Fruit fly (Drosophila melanogaster) whole organism, prepupa: ENCODE results near the gene jhamt.

Experiments used
- Blimp-1 ChIP-seq: fragments of 200-800 bp; sonication (Bioruptor generic); optimal IDR thresholded peaks from 3 replicates; lab custom pipeline; 2017; ENCODE audit warnings: missing biosample characterization, missing genetic modification characterization, mild to moderate bottlenecking, moderate library complexity, missing genetic modification reagents
- CG10631 ChIP-seq: fragments of 200-800 bp; sonication (Bioruptor generic); optimal IDR thresholded peaks from 2 replicates; lab custom pipeline; 2016; ENCODE audit warnings: missing biosample characterization, missing genetic modification characterization
- CG10669 ChIP-seq: fragments of 200-800 bp; sonication (Bioruptor generic); optimal IDR thresholded peaks from 3 replicates; lab custom pipeline; 2018; ENCODE audit warnings: missing biosample characterization, mild to moderate bottlenecking, missing genetic modification characterization, moderate library complexity
- CG11294 ChIP-seq: fragments of 200-800 bp; sonication (Bioruptor generic); IDR thresholded peaks from 2 replicates; pipeline ENCODE4 v1.3.6; 2022; ENCODE audit warnings: missing biosample characterization, missing genetic modification characterization
- CG15336 ChIP-seq: fragments of 200-800 bp; sonication (Bioruptor generic); IDR thresholded peaks from 2 replicates; pipeline ENCODE4 v1.3.6; 2022; ENCODE audit warnings: missing biosample characterization, missing genetic modification characterization
- CG1621 ChIP-seq: fragments of 200-800 bp; sonication (Bioruptor generic); optimal IDR thresholded peaks from 3 replicates; lab custom pipeline; 2018; ENCODE audit warnings: missing biosample characterization, mild to moderate bottlenecking, missing genetic modification characterization
- CG16779 ChIP-seq: fragments of 200-800 bp; sonication (Bioruptor generic); optimal IDR thresholded peaks from 3 replicates; lab custom pipeline; 2017; ENCODE audit warnings: missing biosample characterization, mild to moderate bottlenecking, missing genetic modification characterization
- CG3032 ChIP-seq: fragments of 200-800 bp; optimal IDR thresholded peaks from 2 replicates; lab custom pipeline; 2019; ENCODE audit warnings: missing biosample characterization, mild to moderate bottlenecking, missing genetic modification characterization, moderate library complexity
- CG31627 ChIP-seq: fragments of 200-800 bp; sonication (Bioruptor generic); optimal IDR thresholded peaks from 3 replicates; lab custom pipeline; 2016; ENCODE audit warnings: missing biosample characterization, missing genetic modification characterization
- CG32006 ChIP-seq: fragments of 200-800 bp; sonication (Bioruptor generic); optimal IDR thresholded peaks from 3 replicates; lab custom pipeline; 2017; ENCODE audit warnings: missing biosample characterization, mild to moderate bottlenecking, missing genetic modification characterization
- CG34406 ChIP-seq: fragments of 200-800 bp; sonication (Bioruptor generic); optimal IDR thresholded peaks from 3 replicates; lab custom pipeline; 2016; ENCODE audit warnings: missing biosample characterization, missing genetic modification characterization
- CG3919 ChIP-seq: fragments of 200-800 bp; sonication (Bioruptor generic); optimal IDR thresholded peaks from 3 replicates; lab custom pipeline; 2016; ENCODE audit warnings: missing biosample characterization, missing genetic modification characterization
- CG4318 ChIP-seq: fragments of 200-800 bp; sonication (Bioruptor generic); optimal IDR thresholded peaks from 3 replicates; lab custom pipeline; 2017; ENCODE audit warnings: missing biosample characterization, mild to moderate bottlenecking, missing genetic modification characterization
- CG6276 ChIP-seq: fragments of 200-800 bp; sonication (Bioruptor generic); optimal IDR thresholded peaks from 2 replicates; lab custom pipeline; 2017; ENCODE audit warnings: missing biosample characterization, mild to moderate bottlenecking, missing genetic modification characterization
- CG6792 ChIP-seq: fragments of 200-800 bp; sonication (Bioruptor generic); optimal IDR thresholded peaks from 3 replicates; lab custom pipeline; 2016; ENCODE audit warnings: missing biosample characterization, missing genetic modification characterization
- CG6854 ChIP-seq: fragments of 200-800 bp; sonication (Bioruptor generic); optimal IDR thresholded peaks from 2 replicates; lab custom pipeline; 2017; ENCODE audit warnings: missing biosample characterization, mild to moderate bottlenecking, missing genetic modification characterization
- CG8632 ChIP-seq: fragments of 200-800 bp; sonication (Bioruptor generic); optimal IDR thresholded peaks from 3 replicates; lab custom pipeline; 2016; ENCODE audit warnings: missing biosample characterization, missing genetic modification characterization
- CG9139 ChIP-seq: fragments of 200-800 bp; sonication (Bioruptor generic); optimal IDR thresholded peaks from 3 replicates; lab custom pipeline; 2017; ENCODE audit warnings: missing biosample characterization, mild to moderate bottlenecking, missing genetic modification characterization
- Eip75B ChIP-seq: fragments of 200-800 bp; sonication (Bioruptor generic); optimal IDR thresholded peaks from 3 replicates; lab custom pipeline; 2016; ENCODE audit warnings: missing biosample characterization, missing genetic modification characterization
- Eip78C ChIP-seq: fragments of 200-800 bp; sonication (Bioruptor generic); peaks from one replicate; lab custom pipeline; 2016; ENCODE audit warnings: missing biosample characterization, missing genetic modification characterization
- Ets21C ChIP-seq: fragments of 200-800 bp; sonication (Bioruptor generic); optimal IDR thresholded peaks from 3 replicates; lab custom pipeline; 2016; ENCODE audit warnings: missing biosample characterization, missing genetic modification characterization
- Ets96B ChIP-seq: fragments of 200-800 bp; optimal IDR thresholded peaks from 2 replicates; lab custom pipeline; 2019; ENCODE audit warnings: missing biosample characterization, mild to moderate bottlenecking, missing genetic modification characterization, moderate library complexity
- Gug ChIP-seq: fragments of 200-800 bp; sonication (Bioruptor generic); IDR thresholded peaks from 2 replicates; pipeline ENCODE4 v1.3.6; 2022; ENCODE audit warnings: missing biosample characterization, missing genetic modification characterization
- Hr39 ChIP-seq: fragments of 200-800 bp; sonication (Bioruptor generic); optimal IDR thresholded peaks from 2 replicates; lab custom pipeline; 2016; ENCODE audit warnings: missing biosample characterization, missing genetic modification characterization
- Hr4 ChIP-seq: fragments of 200-800 bp; sonication (Bioruptor generic); optimal IDR thresholded peaks from 3 replicates; lab custom pipeline; 2016; ENCODE audit warnings: missing biosample characterization, missing genetic modification characterization
- Lpt ChIP-seq: fragments of 200-800 bp; sonication (Bioruptor generic); optimal IDR thresholded peaks from 3 replicates; lab custom pipeline; 2016; ENCODE audit warnings: missing biosample characterization, missing genetic modification characterization
- Met ChIP-seq: fragments of 200-800 bp; sonication (Bioruptor generic); optimal IDR thresholded peaks from 3 replicates; lab custom pipeline; 2016; ENCODE audit warnings: missing biosample characterization, missing genetic modification characterization
- OdsH ChIP-seq: fragments of 200-800 bp; sonication (Bioruptor generic); optimal IDR thresholded peaks from 3 replicates; lab custom pipeline; 2016; ENCODE audit warnings: missing biosample characterization, missing genetic modification characterization
- Smox ChIP-seq: fragments of 200-800 bp; sonication (Bioruptor generic); optimal IDR thresholded peaks from 3 replicates; lab custom pipeline; 2016; ENCODE audit warnings: missing biosample characterization, missing genetic modification characterization
- Sox102F ChIP-seq: fragments of 200-800 bp; sonication (Bioruptor generic); optimal IDR thresholded peaks from 2 replicates; lab custom pipeline; 2016; ENCODE audit warnings: missing biosample characterization, mild to moderate bottlenecking, missing genetic modification characterization
- acj6 ChIP-seq: fragments of 200-800 bp; sonication (Bioruptor generic); optimal IDR thresholded peaks from 3 replicates; lab custom pipeline; 2016; ENCODE audit warnings: missing biosample characterization, missing genetic modification characterization
- cyc ChIP-seq: fragments of 200-800 bp; sonication (Bioruptor generic); optimal IDR thresholded peaks from 3 replicates; lab custom pipeline; 2016; ENCODE audit warnings: missing biosample characterization, missing genetic modification characterization
- dac ChIP-seq: fragments of 200-800 bp; sonication (Bioruptor generic); optimal IDR thresholded peaks from 2 replicates; lab custom pipeline; 2017; ENCODE audit warnings: missing biosample characterization, mild to moderate bottlenecking, missing genetic modification characterization
- dsx ChIP-seq: fragments of 200-800 bp; optimal IDR thresholded peaks from 3 replicates; lab custom pipeline; 2019; ENCODE audit warnings: missing biosample characterization, mild to moderate bottlenecking, missing genetic modification characterization, moderate library complexity; ENCODE audit not compliant: poor library complexity, severe bottlenecking
- eg ChIP-seq: fragments of 200-800 bp; sonication (Bioruptor generic); IDR thresholded peaks from 3 replicates; pipeline ENCODE4 v1.3.6; 2022; ENCODE audit warnings: missing biosample characterization, missing genetic modification characterization
- esn ChIP-seq: fragments of 200-800 bp; sonication (Bioruptor generic); optimal IDR thresholded peaks from 2 replicates; lab custom pipeline; 2016; ENCODE audit warnings: missing biosample characterization, mild to moderate bottlenecking, missing genetic modification characterization, moderate library complexity
- fd59A ChIP-seq: fragments of 200-800 bp; sonication (Bioruptor generic); optimal IDR thresholded peaks from 2 replicates; lab custom pipeline; 2017; ENCODE audit warnings: missing biosample characterization, mild to moderate bottlenecking, missing genetic modification characterization, missing genetic modification reagents
- fd85E ChIP-seq: fragments of 200-800 bp; sonication (Bioruptor generic); optimal IDR thresholded peaks from 3 replicates; lab custom pipeline; 2016; ENCODE audit warnings: missing biosample characterization, missing genetic modification characterization
- lz ChIP-seq: fragments of 200-800 bp; sonication (Bioruptor generic); optimal IDR thresholded peaks from 3 replicates; lab custom pipeline; 2016; ENCODE audit warnings: missing biosample characterization, missing genetic modification characterization
- net ChIP-seq: fragments of 200-800 bp; sonication (Bioruptor generic); optimal IDR thresholded peaks from 3 replicates; lab custom pipeline; 2016; ENCODE audit warnings: missing biosample characterization, missing genetic modification characterization
- pdm3 ChIP-seq: fragments of 200-800 bp; sonication (Bioruptor generic); optimal IDR thresholded peaks from 3 replicates; lab custom pipeline; 2016; ENCODE audit warnings: missing biosample characterization, missing genetic modification characterization
- salr ChIP-seq, 2 experiments: fragments of 200-800 bp; sonication (Bioruptor generic); optimal IDR thresholded peaks; 3 replicates each; lab custom pipeline; 2016 to 2018; ENCODE audit warnings: missing biosample characterization in 2 of 2, missing genetic modification characterization in 2 of 2, mild to moderate bottlenecking in 1 of 2
- spab ChIP-seq: fragments of 200-800 bp; sonication (Bioruptor generic); optimal IDR thresholded peaks from 2 replicates; lab custom pipeline; 2017; ENCODE audit warnings: missing biosample characterization, mild to moderate bottlenecking, missing genetic modification characterization, missing genetic modification reagents
- ss ChIP-seq, 2 experiments: fragments of 200-800 bp; sonication (Bioruptor generic); optimal IDR thresholded peaks; 2 replicates in 1 of 2; 3 replicates in 1 of 2; lab custom pipeline; 2017 to 2018; ENCODE audit warnings: mild to moderate bottlenecking in 2 of 2, missing biosample characterization in 2 of 2, missing genetic modification characterization in 2 of 2, moderate library complexity in 1 of 2
- svp ChIP-seq: fragments of 200-800 bp; sonication (Bioruptor generic); peaks from one replicate; lab custom pipeline; 2016; ENCODE audit warnings: missing biosample characterization, missing genetic modification characterization
- vri ChIP-seq: fragments of 200-800 bp; sonication (Bioruptor generic); optimal IDR thresholded peaks from 3 replicates; lab custom pipeline; 2016; ENCODE audit warnings: missing biosample characterization, mild to moderate bottlenecking, missing genetic modification characterization

The jhamt gene

DNA sequence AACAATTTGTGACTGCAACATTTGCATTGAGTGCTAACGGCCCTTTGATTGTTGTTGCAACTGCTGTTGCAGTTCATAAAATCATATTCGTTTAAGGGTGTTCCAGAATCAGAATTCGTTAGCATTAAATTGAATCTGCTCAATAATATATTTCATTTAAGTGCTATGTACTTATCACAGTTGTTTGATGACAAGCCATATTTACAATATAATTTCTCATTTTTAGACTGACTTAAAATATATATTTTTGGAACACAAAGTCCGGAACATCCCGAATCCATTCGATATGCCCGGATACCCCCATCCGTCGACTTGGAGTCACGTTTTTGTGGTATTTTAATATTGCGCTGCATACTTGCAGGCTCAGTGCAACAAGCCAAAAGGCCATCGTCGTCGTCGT is 25.1 kb downstream of the jhamt start (continued):
- peak; percentile 21 for TF ChIP-seq lz (GFP tag; lab: Kevin White, UChicago)
- peak; percentile 18 for TF ChIP-seq acj6 (GFP tag; lab: Kevin White, UChicago)
- peak; percentile 29 for TF ChIP-seq OdsH
- peak; percentile 31 for TF ChIP-seq pdm3 (GFP tag; lab: Kevin White, UChicago)

DNA sequence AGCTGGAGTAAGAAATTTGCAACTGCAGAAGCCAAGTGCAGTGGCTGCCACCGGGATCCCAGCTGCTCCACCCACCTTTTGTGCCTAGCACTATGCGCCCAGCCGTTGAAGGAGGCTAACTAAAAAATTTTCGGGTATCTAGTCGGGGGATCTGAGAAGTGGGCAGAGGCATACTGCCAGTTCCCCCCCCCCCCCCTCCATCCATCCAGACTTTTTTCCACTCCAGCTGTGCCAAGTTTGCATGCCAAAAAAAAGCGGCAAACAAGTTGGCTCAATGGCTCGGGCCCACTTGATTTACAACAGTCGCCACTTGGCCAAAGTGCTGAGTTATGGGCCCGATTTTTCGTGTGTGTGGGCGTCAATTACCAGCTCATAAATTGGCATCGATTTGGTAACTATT is 31.8 kb downstream of the jhamt start:
- TF ChIP-seq eg (GFP tag; lab: Robert Waterston, UW) = no peak
- TF ChIP-seq svp (GFP tag; lab: Kevin White, UChicago) = no peak
- no peak for TF ChIP-seq CG11294 (GFP tag; lab: Robert Waterston, UW)
- TF ChIP-seq CG10669 (GFP tag; lab: Kevin White, UChicago) = no peak
- no peak for TF ChIP-seq salr (GFP tag; optimal IDR thresholded peaks at IDR 0.05; lab: Kevin White, UChicago)
- no peak for TF ChIP-seq fd85E (GFP tag; lab: Kevin White, UChicago)
- TF ChIP-seq CG31627 (GFP tag; lab: Kevin White, UChicago) = no peak
- TF ChIP-seq Met (GFP tag; lab: Kevin White, UChicago) = no peak

DNA sequence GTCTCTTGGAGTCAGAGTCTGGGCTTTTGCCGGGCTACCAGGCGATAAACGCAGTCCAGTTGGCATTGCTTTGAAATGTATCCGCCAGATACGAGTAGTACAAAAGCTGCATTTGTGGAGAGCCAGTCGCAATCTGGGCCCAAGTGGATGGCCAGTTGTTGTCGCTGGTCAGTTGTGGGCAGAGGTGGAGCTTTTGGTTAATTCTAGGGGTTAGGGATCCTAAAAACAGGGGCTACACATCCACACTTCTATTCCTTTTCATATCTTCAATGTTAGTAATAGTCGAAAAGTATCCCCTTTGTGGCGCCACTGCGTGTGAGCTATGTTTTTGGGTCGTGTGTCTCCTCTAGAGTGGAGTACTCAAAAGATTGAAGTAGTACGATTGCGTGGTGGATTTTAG is 36.8 kb downstream of the jhamt start:
- TF ChIP-seq salr (GFP tag; optimal IDR thresholded peaks at IDR 0.05; lab: Kevin White, UChicago) (no peak), CG6854 (GFP tag; lab: Kevin White, UChicago) (no peak), svp (GFP tag; lab: Kevin White, UChicago) (peak; percentile 68), CG15336 (GFP tag; lab: Robert Waterston, UW) (peak; percentile 43; the same call in 1 of the 2 replicates), Met (GFP tag; lab: Kevin White, UChicago) (no peak), ss (GFP tag; optimal IDR thresholded peaks at IDR 0.05; lab: Kevin White, UChicago) (no peak), Eip78C (peak; percentile 67), CG11294 (GFP tag; lab: Robert Waterston, UW) (no peak), CG34406 (GFP tag; lab: Kevin White, UChicago) (no peak), esn (GFP tag; lab: Kevin White, UChicago) (no peak), vri (GFP tag; lab: Kevin White, UChicago) (no peak), fd59A (GFP tag; lab: Kevin White, UChicago) (no peak), CG16779 (tag; lab: Kevin White, UChicago) (no peak), CG6276 (GFP tag; lab: Kevin White, UChicago) (peak; percentile 21), Gug (GFP tag; lab: Robert Waterston, UW) (no peak), Ets21C (GFP tag; lab: Kevin White, UChicago) (no peak), Blimp-1 (no peak), Lpt (GFP tag; lab: Kevin White, UChicago) (no peak), CG32006 (peak; percentile 33), cyc (GFP tag; lab: Kevin White, UChicago) (peak; percentile 33), fd85E (GFP tag; lab: Kevin White, UChicago) (no peak), Smox (peak; percentile 0), net (peak; percentile 13), CG8632 (GFP tag; lab: Kevin White, UChicago) (no peak), CG10631 (peak; percentile 16), dsx (GFP tag; lab: Kevin White, UChicago) (no peak), eg (GFP tag; lab: Robert Waterston, UW) (peak; percentile 62; the same call in 1 of the 3 replicates), CG1621 (no peak), acj6 (GFP tag; lab: Kevin White, UChicago) (no peak), Hr4 (peak; percentile 21), CG4318 (peak; percentile 14), CG3032 (no peak), CG3919 (GFP tag; lab: Kevin White, UChicago) (peak; percentile 26), Eip75B (GFP tag; lab: Kevin White, UChicago) (peak; percentile 1), Hr39 (GFP tag; lab: Kevin White, UChicago) (no peak), pdm3 (GFP tag; lab: Kevin White, UChicago) (peak; percentile 10), Ets96B (peak; percentile 6), CG9139 (GFP tag; lab: Kevin White, UChicago) (no peak), CG6792 (GFP tag; lab: Kevin White, UChicago) (no peak), CG10669 (GFP tag; lab: Kevin White, UChicago) (peak; percentile 14), Sox102F (GFP tag; lab: Kevin White, UChicago) (no peak), lz (GFP tag; lab: Kevin White, UChicago) (no peak), spab (GFP tag; lab: Kevin White, UChicago) (peak; percentile 5), dac (GFP tag; lab: Kevin White, UChicago) (no peak), OdsH (peak; percentile 29)
